Worm (Caenorhabditis elegans) whole organism, early embryonic: ENCODE measurements around the gene lem-4.

Source experiments
- B0310.2 ChIP-seq: sonication (generic microtip); optimal IDR thresholded peaks from 2 replicates; lab custom pipeline; 2016; ENCODE audit warnings: mild to moderate bottlenecking, missing genetic modification characterization, missing compliant biosample characterization
- ama-1 ChIP-seq: fragments of 150-350 bp; optimal IDR thresholded peaks from 2 replicates; lab custom pipeline; 2014
- ceh-36 ChIP-seq: sonication (generic microtip); optimal IDR thresholded peaks from 2 replicates; lab custom pipeline; 2016; ENCODE audit warnings: missing genetic modification characterization, inconsistent platforms, missing compliant biosample characterization
- hmbx-1 ChIP-seq: sonication (generic microtip); optimal IDR thresholded peaks from 2 replicates; lab custom pipeline; 2016; ENCODE audit warnings: mild to moderate bottlenecking, missing genetic modification characterization, missing compliant biosample characterization
- tbx-37 ChIP-seq: fragments of 200-800 bp; sonication (Bioruptor generic); conservative IDR thresholded peaks from 2 replicates; pipeline ENCODE4 v1.3.6; 2022; ENCODE audit warnings: missing genetic modification reagents, missing genetic modification characterization, missing compliant biosample characterization

DNA sequence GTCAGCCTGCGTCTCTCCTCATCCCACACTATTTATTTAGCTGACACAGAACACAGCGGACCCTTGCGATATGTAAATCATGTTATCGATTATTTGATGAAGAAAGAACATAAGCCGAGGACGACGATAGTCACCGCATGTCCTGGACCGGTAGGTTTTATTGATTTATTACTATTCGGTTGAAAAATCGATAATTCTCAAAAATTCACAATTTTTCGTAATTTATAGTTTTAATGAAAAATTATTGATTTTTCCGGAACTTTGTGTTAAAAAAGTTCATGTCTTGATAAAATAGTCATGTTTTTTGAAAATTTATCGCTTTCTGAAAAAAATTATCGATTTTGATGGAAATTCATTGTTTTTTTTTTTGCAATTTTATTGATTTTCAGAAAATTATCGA, 6.4 kb downstream of the lem-4 start:
- TF ChIP-seq hmbx-1 (tag; lab: Kevin White, UChicago) (no peak), ama-1 (lab: Kevin White, UChicago) (no peak), ceh-36 (tag; lab: Kevin White, UChicago) (no peak), tbx-37 (GFP tag; lab: Robert Waterston, UW) (no peak), B0310.2 (tag; lab: Kevin White, UChicago) (no peak)
